Worm (Caenorhabditis elegans): ENCODE results near the gene bcas-2.

DNA sequence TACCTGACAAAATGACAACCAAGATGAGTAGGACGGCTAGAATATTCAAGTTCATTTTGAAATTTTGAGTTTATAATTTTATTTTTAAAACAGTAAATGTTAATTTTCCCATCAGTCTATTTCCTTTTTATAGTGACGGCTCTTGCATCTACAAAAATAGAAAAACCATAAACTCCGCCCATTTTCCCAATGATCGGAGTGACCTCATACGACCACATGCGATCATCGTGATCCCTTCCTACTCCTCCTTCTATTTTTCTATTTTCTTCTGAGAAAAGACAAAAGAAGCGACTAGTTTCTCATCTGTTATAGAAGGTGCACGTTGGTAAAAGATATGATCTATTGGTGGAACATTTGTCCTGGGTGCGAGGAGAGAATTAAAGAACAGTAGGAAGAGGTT lies 30.2 kb downstream of the bcas-2 start, which contains the start of gene C23G10.11:
- TF ChIP-seq ceh-82 (tag; optimal IDR thresholded peaks at IDR 0.05), result no peak
- TF ChIP-seq lin-39 (tag; optimal IDR thresholded peaks at IDR 0.05), result no peak
- no peak for TF ChIP-seq unc-55 (GFP tag; optimal IDR thresholded peaks at IDR 0.05)
- no peak for TF ChIP-seq mdl-1 (tag; optimal IDR thresholded peaks at IDR 0.05)
- TF ChIP-seq ama-1 (optimal IDR thresholded peaks at IDR 0.05), result no peak
